Worm (Caenorhabditis elegans): ENCODE data around the gene F41C6.7.

- TF ChIP-seq snpc-4 (tag; optimal IDR thresholded peaks at IDR 0.05) (no peak), nhr-76 (tag; optimal IDR thresholded peaks at IDR 0.05) (no peak), elt-3 (tag; optimal IDR thresholded peaks at IDR 0.05) (no peak), mls-2 (tag; optimal IDR thresholded peaks at IDR 0.05) (no peak), nhr-28 (tag; optimal IDR thresholded peaks at IDR 0.05) (no peak), unc-62 (GFP tag; optimal IDR thresholded peaks at IDR 0.05) (no peak)
Measured at ce11 chrX:6893074-6893473, 8.0 kb upstream of the F41C6.7 start.

Measured in whole organism, mixed stage, embryonic.